Worm (Caenorhabditis elegans): ENCODE measurements around the gene grl-1.

DNA sequence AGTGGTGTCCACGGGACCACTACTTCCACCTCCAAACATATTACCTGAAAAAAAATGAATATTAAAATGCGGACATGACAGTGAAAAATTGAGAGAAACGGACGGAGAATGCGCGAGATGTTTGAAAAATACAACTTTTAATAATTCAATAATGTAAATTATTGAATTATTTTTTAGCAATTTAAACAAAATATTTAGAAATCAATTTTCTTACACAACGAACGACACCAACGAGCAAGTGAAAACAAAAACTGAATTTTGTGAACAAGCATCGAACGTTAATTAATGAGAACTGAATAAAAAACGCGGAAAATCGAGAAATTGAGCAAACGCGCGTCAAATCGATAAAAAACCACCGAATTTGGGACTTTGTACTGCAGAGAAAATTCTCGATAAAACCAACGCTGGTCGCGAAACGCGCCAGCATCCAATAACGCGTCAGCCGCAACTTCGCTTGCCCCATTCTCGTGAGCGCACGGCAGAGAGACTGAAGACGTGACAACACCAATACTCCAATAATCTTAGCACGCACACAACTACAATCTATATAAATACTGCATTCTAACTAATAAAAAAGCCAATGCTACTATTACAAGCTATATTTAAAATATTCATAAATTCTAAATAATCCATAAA is 28.7 kb downstream of the grl-1 start, which contains the start of the genes dnj-19 and nhr-47:
- no peak for TF ChIP-seq zip-11 (GFP tag; IDR thresholded peaks at IDR 0.05)
- TF ChIP-seq lim-7 (GFP tag; IDR thresholded peaks at IDR 0.05), result no peak
- peak in 1 of 2 experiments; percentile 52 for TF ChIP-seq mdl-1 (tag; optimal IDR thresholded peaks at IDR 0.05)
- peak; percentile 95 for TF ChIP-seq hmg-1.1 (GFP tag; IDR thresholded peaks at IDR 0.05)
- no peak for TF ChIP-seq ces-1 (GFP tag; optimal IDR thresholded peaks at IDR 0.05)
- TF ChIP-seq spr-1 (tag; optimal IDR thresholded peaks at IDR 0.05), result peak; percentile 84
- peak; percentile 96 for TF ChIP-seq dve-1 (tag; optimal IDR thresholded peaks at IDR 0.05; ENCODE audit: insufficient read depth)
- peak; percentile 76 for TF ChIP-seq nhr-77 (tag; optimal IDR thresholded peaks at IDR 0.05)
- peak; percentile 83 for TF ChIP-seq hlh-30 (tag; optimal IDR thresholded peaks at IDR 0.05; ENCODE audit: insufficient read depth)

Data from whole organism, L4 larva.